Worm (Caenorhabditis elegans) whole organism, late embryonic: ENCODE results near the gene ceh-63.

Source experiments
- dve-1 ChIP-seq: sonication (generic microtip); optimal IDR thresholded peaks from 2 replicates; lab custom pipeline; 2017; ENCODE audit warnings: antibody characterized with exemption, mild to moderate bottlenecking, missing genetic modification characterization, missing compliant biosample characterization
- hlh-30 ChIP-seq: sonication (generic microtip); optimal IDR thresholded peaks from 2 replicates; lab custom pipeline; 2017; ENCODE audit warnings: antibody characterized with exemption, missing genetic modification characterization, missing compliant biosample characterization; ENCODE audit not compliant: insufficient read depth
- unc-55 ChIP-seq: sonication (generic microtip); optimal IDR thresholded peaks from 2 replicates; lab custom pipeline; 2017; ENCODE audit warnings: missing biosample characterization, missing genetic modification reagents, missing genetic modification characterization
- zip-5 ChIP-seq: sonication (generic microtip); optimal IDR thresholded peaks from 2 replicates; lab custom pipeline; 2016; ENCODE audit warnings: missing genetic modification characterization, missing compliant biosample characterization

DNA sequence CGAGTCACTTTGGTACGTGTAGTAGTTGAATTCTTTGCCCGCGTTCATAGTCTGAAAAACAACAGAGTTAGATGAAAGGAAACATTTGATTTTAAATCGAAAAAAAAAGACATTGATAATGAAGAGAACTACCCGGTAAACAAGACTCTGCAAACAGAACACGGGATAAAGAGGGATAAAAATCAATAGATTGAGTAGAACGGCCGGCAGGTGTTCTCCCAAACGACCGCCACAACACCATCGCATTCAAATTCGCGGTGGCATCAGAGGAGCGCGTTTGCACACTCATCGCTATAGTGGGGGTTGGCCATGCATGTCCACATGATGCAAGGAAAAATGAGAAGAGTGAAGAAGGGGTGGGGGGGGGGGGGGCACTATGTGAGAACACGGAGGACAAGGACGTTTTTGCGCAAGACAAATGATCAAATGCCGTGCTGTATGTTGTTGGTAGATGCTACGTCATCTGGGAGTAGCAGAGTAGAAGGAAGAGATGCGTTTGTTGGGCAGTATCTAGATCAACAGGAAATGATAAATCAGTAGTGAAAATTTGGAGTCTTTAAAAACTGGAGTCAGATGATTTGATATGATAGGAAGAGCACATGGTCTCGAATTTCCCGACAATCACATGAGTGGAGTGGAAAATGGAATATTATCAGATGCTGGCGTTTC, 4.8 kb upstream of the ceh-63 start, which contains the start of gene tag-52:
- peak; percentile 39 for TF ChIP-seq hlh-30
- TF ChIP-seq dve-1 (tag; lab: Kevin White, UChicago): no peak
- TF ChIP-seq unc-55 (GFP tag; lab: Kevin White, UChicago): no peak
- no peak for TF ChIP-seq zip-5
